Worm (Caenorhabditis elegans) whole organism, midembryonic: ENCODE data around the gene tsen-2.

Source experiments
- T22C8.4 ChIP-seq: fragments of 200-800 bp; sonication (Bioruptor generic); IDR thresholded peaks from 2 replicates; pipeline ENCODE4 v1.3.6; 2022; ENCODE audit warnings: missing genetic modification characterization, missing compliant biosample characterization
- cog-1 ChIP-seq: sonication (generic microtip); optimal IDR thresholded peaks from 2 replicates; lab custom pipeline; 2016; ENCODE audit warnings: missing genetic modification characterization, missing compliant biosample characterization
- flt-1 ChIP-seq: fragments of 200-800 bp; sonication (Bioruptor generic); IDR thresholded peaks from 2 replicates; pipeline ENCODE4 v1.3.6; 2022; ENCODE audit warnings: missing genetic modification characterization, missing compliant biosample characterization
- klf-2 ChIP-seq: fragments of 200-800 bp; sonication (Bioruptor generic); conservative IDR thresholded peaks from 2 replicates; pipeline ENCODE4 v1.3.6; 2022; ENCODE audit warnings: missing genetic modification reagents, missing genetic modification characterization, missing compliant biosample characterization
- med-1 ChIP-seq: sonication (generic microtip); optimal IDR thresholded peaks from 2 replicates; lab custom pipeline; 2017; ENCODE audit warnings: missing genetic modification characterization, mild to moderate bottlenecking, missing compliant biosample characterization, antibody characterized with exemption, missing genetic modification reagents; ENCODE audit not compliant: insufficient read depth
- ref-1 ChIP-seq: fragments of 200-800 bp; sonication (Bioruptor generic); conservative IDR thresholded peaks from 2 replicates; pipeline ENCODE4 v1.3.6; 2022; ENCODE audit warnings: missing genetic modification reagents, missing genetic modification characterization, missing compliant biosample characterization
- tab-1 ChIP-seq: fragments of 200-800 bp; sonication (Bioruptor generic); IDR thresholded peaks from 2 replicates; pipeline ENCODE4 v1.3.6; 2022; ENCODE audit warnings: missing genetic modification characterization, missing compliant biosample characterization
- ztf-23 ChIP-seq: fragments of 200-800 bp; sonication (Bioruptor generic); IDR thresholded peaks from 2 replicates; pipeline ENCODE4 v1.3.6; 2022; ENCODE audit warnings: missing genetic modification reagents, missing genetic modification characterization, missing compliant biosample characterization
- ztf-29 ChIP-seq: fragments of 200-800 bp; sonication (Bioruptor generic); IDR thresholded peaks from 2 replicates; pipeline ENCODE4 v1.3.6; 2022; ENCODE audit warnings: missing genetic modification reagents, missing genetic modification characterization, missing compliant biosample characterization

tsen-2 gene

DNA sequence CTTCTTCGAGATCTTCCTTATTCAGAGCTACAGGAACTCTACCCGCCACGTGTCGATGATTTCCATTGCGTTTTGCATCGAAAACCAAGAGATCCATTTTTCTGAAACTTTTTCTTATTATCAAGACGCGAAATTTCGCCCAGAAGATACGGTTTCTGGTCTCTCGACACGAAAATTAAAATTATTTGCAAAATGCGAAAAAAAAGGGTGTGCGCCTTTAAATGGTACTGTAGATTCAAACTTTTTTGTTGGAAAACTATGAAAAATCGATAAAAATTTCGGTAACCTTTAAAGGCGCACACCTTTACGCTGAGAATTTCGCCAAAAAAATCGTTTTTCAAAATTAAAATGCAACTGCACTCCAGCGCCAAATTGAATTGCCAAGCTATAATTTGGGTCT, at the start of gene tsen-2:
Gene tsen-2, minus strand, starts transcription at position 101 of the 400 bp plus-strand sequence.
- TF ChIP-seq ztf-23 (GFP tag; lab: Robert Waterston, UW) (no peak), flt-1 (GFP tag; lab: Robert Waterston, UW) (no peak), ztf-29 (GFP tag; lab: Robert Waterston, UW) (no peak), med-1 (GFP tag; lab: Kevin White, UChicago) (no peak), cog-1 (tag; lab: Kevin White, UChicago) (no peak), tab-1 (GFP tag; lab: Robert Waterston, UW) (no peak), T22C8.4 (GFP tag; lab: Robert Waterston, UW) (no peak), ref-1 (GFP tag; lab: Robert Waterston, UW) (no peak), klf-2 (GFP tag; lab: Robert Waterston, UW) (no peak)

DNA sequence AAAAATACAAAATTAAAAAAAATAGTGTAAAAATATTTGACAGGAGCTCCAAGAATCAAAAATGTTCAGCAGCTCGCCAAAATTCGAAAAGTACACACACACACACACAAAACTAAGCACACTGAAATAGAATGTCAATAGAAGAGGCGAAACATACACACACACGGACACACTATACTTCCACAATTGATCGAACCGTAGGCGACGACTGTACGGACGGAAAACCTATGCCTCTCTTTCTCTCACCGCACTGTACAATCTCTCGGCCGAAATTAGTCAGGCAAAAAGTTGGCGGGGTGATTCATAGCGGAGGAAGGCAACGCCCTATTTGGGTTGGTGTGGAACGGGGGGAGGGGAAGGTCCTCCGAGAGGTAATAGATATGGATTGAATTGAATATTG, 49.5 kb upstream of the tsen-2 start:
- TF ChIP-seq klf-2 (GFP tag; lab: Robert Waterston, UW) (no peak), cog-1 (tag; lab: Kevin White, UChicago) (no peak), med-1 (GFP tag; lab: Kevin White, UChicago) (no peak), ztf-23 (GFP tag; lab: Robert Waterston, UW) (no peak), ref-1 (GFP tag; lab: Robert Waterston, UW) (no peak), flt-1 (GFP tag; lab: Robert Waterston, UW) (no peak), tab-1 (GFP tag; lab: Robert Waterston, UW) (no peak), T22C8.4 (GFP tag; lab: Robert Waterston, UW) (no peak), ztf-29 (GFP tag; lab: Robert Waterston, UW) (no peak)

- TF ChIP-seq cog-1 (tag; lab: Kevin White, UChicago) (no peak), flt-1 (GFP tag; lab: Robert Waterston, UW) (no peak), ref-1 (GFP tag; lab: Robert Waterston, UW) (no peak), med-1 (GFP tag; lab: Kevin White, UChicago) (no peak), klf-2 (GFP tag; lab: Robert Waterston, UW) (no peak), ztf-23 (GFP tag; lab: Robert Waterston, UW) (no peak), ztf-29 (GFP tag; lab: Robert Waterston, UW) (no peak), tab-1 (GFP tag; lab: Robert Waterston, UW) (no peak), T22C8.4 (GFP tag; lab: Robert Waterston, UW) (no peak)
Measured at ce11 chrIII:11946973-11947372, 48.9 kb upstream of the tsen-2 start, which contains the start of gene Y56A3A.7. Y56A3A.7 (minus strand) TSS chrIII:11947019.

- TF ChIP-seq klf-2 (GFP tag; lab: Robert Waterston, UW) (peak; percentile 54; the same call in 1 of the 2 replicates), med-1 (GFP tag; lab: Kevin White, UChicago) (no peak), flt-1 (GFP tag; lab: Robert Waterston, UW) (peak; percentile 76), ztf-23 (GFP tag; lab: Robert Waterston, UW) (0 out of 2 replicates have a peak, but pooled peaks have one; percentile 32), tab-1 (GFP tag; lab: Robert Waterston, UW) (no peak), T22C8.4 (GFP tag; lab: Robert Waterston, UW) (peak; percentile 62), cog-1 (tag; lab: Kevin White, UChicago) (peak; percentile 10), ztf-29 (GFP tag; lab: Robert Waterston, UW) (peak; percentile 22; the same call in 1 of the 2 replicates), ref-1 (GFP tag; lab: Robert Waterston, UW) (no peak)
Measured at ce11 chrIII:11946062-11946749, 48.1 kb upstream of the tsen-2 start.

DNA sequence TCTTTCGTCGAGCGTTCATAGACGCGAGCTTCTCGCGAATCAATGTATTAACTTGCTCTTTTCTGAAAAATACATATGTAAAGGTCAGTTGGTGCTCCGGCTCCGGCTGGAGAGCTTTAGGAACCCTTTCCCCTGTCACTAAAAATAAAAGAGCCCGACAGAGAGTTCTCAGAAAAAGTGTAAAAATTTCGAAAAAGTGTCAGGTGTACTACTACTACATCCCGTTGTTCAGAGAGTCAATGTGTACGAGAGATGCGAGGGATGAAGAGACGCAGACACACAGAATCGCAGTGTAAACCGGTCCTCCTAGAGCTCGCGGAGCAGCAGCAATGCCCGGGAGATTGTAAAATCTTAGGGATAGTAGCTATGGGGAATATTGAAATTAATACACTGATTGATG, 44.6 kb upstream of the tsen-2 start:
- TF ChIP-seq T22C8.4 (GFP tag; lab: Robert Waterston, UW) (no peak), ref-1 (GFP tag; lab: Robert Waterston, UW) (no peak), ztf-29 (GFP tag; lab: Robert Waterston, UW) (no peak), tab-1 (GFP tag; lab: Robert Waterston, UW) (no peak), klf-2 (GFP tag; lab: Robert Waterston, UW) (no peak), cog-1 (tag; lab: Kevin White, UChicago) (peak; percentile 50)

ce11 chrIII:11938525-11938924, 40.5 kb upstream of the tsen-2 start:
- no peak for TF ChIP-seq cog-1 (tag; lab: Kevin White, UChicago)
- TF ChIP-seq klf-2 (GFP tag; lab: Robert Waterston, UW), result no peak
- no peak for TF ChIP-seq ztf-29 (GFP tag; lab: Robert Waterston, UW)
- no peak for TF ChIP-seq med-1 (GFP tag; lab: Kevin White, UChicago)
- no peak for TF ChIP-seq tab-1 (GFP tag; lab: Robert Waterston, UW)
- TF ChIP-seq ref-1 (GFP tag; lab: Robert Waterston, UW), result no peak
- TF ChIP-seq ztf-23 (GFP tag; lab: Robert Waterston, UW), result no peak
- TF ChIP-seq flt-1 (GFP tag; lab: Robert Waterston, UW), result no peak
- no peak for TF ChIP-seq T22C8.4 (GFP tag; lab: Robert Waterston, UW)

DNA sequence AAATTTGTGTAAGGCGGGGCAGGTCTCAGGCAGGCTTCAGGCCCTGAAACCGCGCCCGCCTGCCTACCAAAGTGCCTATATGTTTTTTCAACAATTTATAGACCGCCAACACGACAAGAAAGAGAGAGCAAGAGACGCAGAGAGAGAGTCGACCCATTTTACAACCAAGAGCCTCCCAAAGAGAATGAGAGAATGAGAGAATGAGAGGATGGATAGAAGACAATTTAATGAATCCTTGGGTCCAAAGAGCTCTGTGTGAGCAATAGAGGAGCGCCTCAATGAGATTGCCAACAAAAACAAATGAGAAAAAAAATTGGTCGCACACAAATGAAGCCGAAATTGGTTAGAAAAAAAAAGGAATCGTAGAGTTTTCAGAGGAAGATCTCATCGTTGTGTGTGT, 39.8 kb upstream of the tsen-2 start:
- TF ChIP-seq klf-2 (GFP tag; lab: Robert Waterston, UW) (no peak), flt-1 (GFP tag; lab: Robert Waterston, UW) (no peak), ztf-23 (GFP tag; lab: Robert Waterston, UW) (no peak), T22C8.4 (GFP tag; lab: Robert Waterston, UW) (no peak), ref-1 (GFP tag; lab: Robert Waterston, UW) (no peak), tab-1 (GFP tag; lab: Robert Waterston, UW) (no peak), cog-1 (tag; lab: Kevin White, UChicago) (no peak), med-1 (GFP tag; lab: Kevin White, UChicago) (no peak), ztf-29 (GFP tag; lab: Robert Waterston, UW) (no peak)

ce11 chrIII:11936668-11937276, 38.7 kb upstream of the tsen-2 start:
- no peak for TF ChIP-seq T22C8.4 (GFP tag; lab: Robert Waterston, UW)
- peak; percentile 15; the same call in 1 of the 2 replicates for TF ChIP-seq klf-2 (GFP tag; lab: Robert Waterston, UW)
- no peak for TF ChIP-seq ztf-23 (GFP tag; lab: Robert Waterston, UW)
- TF ChIP-seq flt-1 (GFP tag; lab: Robert Waterston, UW), result no peak
